Worm (Caenorhabditis elegans) whole organism, young adult: ENCODE measurements around the gene str-246.

Experiments used
- B0336.3 ChIP-seq: fragments of 200-800 bp; sonication (Bioruptor generic); IDR thresholded peaks from 2 replicates; pipeline ENCODE4 v1.3.6; 2022; ENCODE audit warnings: missing genetic modification characterization, missing compliant biosample characterization
- C06A6.2 ChIP-seq: fragments of 200-800 bp; sonication (Bioruptor generic); conservative IDR thresholded peaks from 2 replicates; pipeline ENCODE4 v1.3.6; 2022; ENCODE audit warnings: missing genetic modification characterization, missing compliant biosample characterization
- C17E4.6 ChIP-seq: fragments of 200-800 bp; sonication (Bioruptor generic); IDR thresholded peaks from 2 replicates; pipeline ENCODE4 v1.3.6; 2022; ENCODE audit warnings: missing genetic modification reagents, missing genetic modification characterization, missing compliant biosample characterization
- F10E7.11 ChIP-seq: sonication (generic microtip); optimal IDR thresholded peaks from 2 replicates; lab custom pipeline; 2017; ENCODE audit warnings: mild to moderate bottlenecking, missing genetic modification characterization, moderate library complexity, missing compliant biosample characterization
- F33H1.4 ChIP-seq: fragments of 200-800 bp; sonication (Bioruptor generic); IDR thresholded peaks from 2 replicates; pipeline ENCODE4 v1.3.6; 2022; ENCODE audit warnings: missing genetic modification reagents, missing genetic modification characterization, missing compliant biosample characterization
- F37B4.10 ChIP-seq: fragments of 200-800 bp; sonication (Bioruptor generic); IDR thresholded peaks from 2 replicates; pipeline ENCODE4 v1.3.6; 2022; ENCODE audit warnings: missing genetic modification characterization, missing compliant biosample characterization
- F49E8.2 ChIP-seq: sonication (generic microtip); optimal IDR thresholded peaks from 3 replicates; lab custom pipeline; 2017; ENCODE audit warnings: missing genetic modification characterization, mild to moderate bottlenecking, missing compliant biosample characterization, antibody characterized with exemption, moderate library complexity; ENCODE audit not compliant: insufficient read depth
- F57C9.4 ChIP-seq: sonication (generic microtip); optimal IDR thresholded peaks from 2 replicates; lab custom pipeline; 2017; ENCODE audit warnings: mild to moderate bottlenecking, missing genetic modification characterization, missing compliant biosample characterization
- Y67H2A.10 ChIP-seq: fragments of 200-800 bp; sonication (Bioruptor generic); conservative IDR thresholded peaks from 2 replicates; pipeline ENCODE4 v1.3.6; 2022; ENCODE audit warnings: missing genetic modification reagents, missing genetic modification characterization, missing compliant biosample characterization
- atf-7 ChIP-seq: sonication (generic microtip); optimal IDR thresholded peaks from 2 replicates; lab custom pipeline; 2017; ENCODE audit warnings: mild to moderate bottlenecking, missing genetic modification characterization, missing compliant biosample characterization
- athp-1 ChIP-seq: sonication (generic microtip); optimal IDR thresholded peaks from 2 replicates; lab custom pipeline; 2017; ENCODE audit warnings: mild to moderate bottlenecking, missing genetic modification characterization, missing compliant biosample characterization
- attf-3 ChIP-seq: fragments of 200-800 bp; sonication (Bioruptor generic); conservative IDR thresholded peaks from 2 replicates; pipeline ENCODE4 v1.3.6; 2022; ENCODE audit warnings: missing genetic modification reagents, missing genetic modification characterization, missing compliant biosample characterization
- bed-2 ChIP-seq: fragments of 200-800 bp; sonication (Bioruptor generic); IDR thresholded peaks from 2 replicates; pipeline ENCODE4 v1.3.6; 2022; ENCODE audit warnings: missing genetic modification reagents, missing genetic modification characterization, missing compliant biosample characterization
- ccch-3 ChIP-seq: fragments of 200-800 bp; sonication (Bioruptor generic); optimal IDR thresholded peaks from 2 replicates; lab custom pipeline; 2018; ENCODE audit warnings: mild to moderate bottlenecking, missing genetic modification characterization, missing compliant biosample characterization
- cebp-1 ChIP-seq, 2 experiments: fragments of 200-800 bp in 1 of 2; sonication (Bioruptor generic) in 1 of 2; sonication (generic microtip) in 1 of 2; IDR thresholded peaks in 1 of 2; optimal IDR thresholded peaks in 1 of 2; 2 replicates each; pipeline versions ENCODE4 v1.3.6 to Lab custom; 2017 to 2022; ENCODE audit warnings: missing compliant biosample characterization in 2 of 2, missing genetic modification characterization in 2 of 2, mild to moderate bottlenecking in 1 of 2, missing genetic modification reagents in 1 of 2, moderate library complexity in 1 of 2
- chd-7 ChIP-seq: sonication (generic microtip); optimal IDR thresholded peaks from 2 replicates; lab custom pipeline; 2016; ENCODE audit warnings: mild to moderate bottlenecking, missing genetic modification characterization, moderate library complexity, missing compliant biosample characterization
- dpff-1 ChIP-seq: sonication (generic microtip); optimal IDR thresholded peaks from 2 replicates; lab custom pipeline; 2017; ENCODE audit warnings: mild to moderate bottlenecking, missing genetic modification characterization, missing compliant biosample characterization
- dpl-1 ChIP-seq: fragments of 150-350 bp; optimal IDR thresholded peaks from 2 replicates; lab custom pipeline; 2014; ENCODE audit warnings: missing biosample characterization, missing genetic modification reagents, missing genetic modification characterization
- efl-1 ChIP-seq: fragments of 150-350 bp; optimal IDR thresholded peaks from 2 replicates; lab custom pipeline; 2014; ENCODE audit warnings: missing biosample characterization, missing genetic modification reagents, missing genetic modification characterization
- egl-18 ChIP-seq: fragments of 200-800 bp; sonication (Bioruptor generic); IDR thresholded peaks from 2 replicates; pipeline ENCODE4 v1.3.6; 2022; ENCODE audit warnings: missing genetic modification reagents, missing genetic modification characterization, missing compliant biosample characterization
- egl-44 ChIP-seq: fragments of 200-800 bp; sonication (Bioruptor generic); IDR thresholded peaks from 2 replicates; pipeline ENCODE4 v1.3.6; 2022; ENCODE audit warnings: missing genetic modification reagents, missing genetic modification characterization, missing compliant biosample characterization
- egrh-3 ChIP-seq: fragments of 200-800 bp; sonication (Bioruptor generic); IDR thresholded peaks from 2 replicates; pipeline ENCODE4 v1.3.6; 2022; ENCODE audit warnings: missing genetic modification reagents, missing genetic modification characterization, missing compliant biosample characterization
- ekl-4 ChIP-seq: fragments of 200-800 bp; sonication (Bioruptor generic); IDR thresholded peaks from 2 replicates; pipeline ENCODE4 v1.3.6; 2022; ENCODE audit warnings: missing genetic modification reagents, missing genetic modification characterization, missing compliant biosample characterization
- gei-17 ChIP-seq: fragments of 200-800 bp; sonication (Bioruptor generic); optimal IDR thresholded peaks from 2 replicates; lab custom pipeline; 2018; ENCODE audit warnings: mild to moderate bottlenecking, missing genetic modification characterization, missing compliant biosample characterization
- him-1 ChIP-seq: sonication (generic microtip); optimal IDR thresholded peaks from 2 replicates; lab custom pipeline; 2016; ENCODE audit warnings: missing genotype, missing genetic modification reagents, missing genetic modification characterization, missing compliant biosample characterization
- hmg-1.2 ChIP-seq: fragments of 200-800 bp; sonication (Bioruptor generic); IDR thresholded peaks from 2 replicates; pipeline ENCODE4 v1.3.6; 2022; ENCODE audit warnings: missing genetic modification reagents, missing genetic modification characterization, missing compliant biosample characterization
- hmg-20 ChIP-seq: fragments of 200-800 bp; sonication (Bioruptor generic); IDR thresholded peaks from 2 replicates; pipeline ENCODE4 v1.3.6; 2022; ENCODE audit warnings: missing genetic modification reagents, missing genetic modification characterization, missing compliant biosample characterization
- lin-54 ChIP-seq: fragments of 200-800 bp; sonication (Bioruptor generic); optimal IDR thresholded peaks from 2 replicates; lab custom pipeline; 2018; ENCODE audit warnings: mild to moderate bottlenecking, missing genetic modification characterization, missing compliant biosample characterization
- lsl-1 ChIP-seq: fragments of 200-800 bp; sonication (Bioruptor generic); optimal IDR thresholded peaks from 2 replicates; lab custom pipeline; 2018; ENCODE audit warnings: mild to moderate bottlenecking, missing genetic modification characterization, moderate library complexity, missing compliant biosample characterization
- madf-3 ChIP-seq: fragments of 200-800 bp; sonication (Bioruptor generic); IDR thresholded peaks from 2 replicates; pipeline ENCODE4 v1.3.6; 2022; ENCODE audit warnings: missing genetic modification reagents, missing genetic modification characterization, missing compliant biosample characterization
- madf-8 ChIP-seq: fragments of 200-800 bp; sonication (Bioruptor generic); conservative IDR thresholded peaks from 2 replicates; pipeline ENCODE4 v1.3.6; 2022; ENCODE audit warnings: missing genetic modification reagents, missing genetic modification characterization, missing compliant biosample characterization
- mcd-1 ChIP-seq: fragments of 200-800 bp; sonication (Bioruptor generic); IDR thresholded peaks from 2 replicates; pipeline ENCODE4 v1.3.6; 2022; ENCODE audit warnings: missing genetic modification reagents, missing genetic modification characterization, missing compliant biosample characterization
- nfya-2 ChIP-seq: fragments of 200-800 bp; sonication (Bioruptor generic); IDR thresholded peaks from 2 replicates; pipeline ENCODE4 v1.3.6; 2022; ENCODE audit warnings: missing genetic modification reagents, missing genetic modification characterization, missing compliant biosample characterization
- pbrm-1 ChIP-seq: fragments of 200-800 bp; sonication (Bioruptor generic); IDR thresholded peaks from 2 replicates; pipeline ENCODE4 v1.3.6; 2022; ENCODE audit warnings: missing genetic modification reagents, missing genetic modification characterization, missing compliant biosample characterization
- pha-4 ChIP-seq: fragments of 150-350 bp; sonication (generic microtip); optimal IDR thresholded peaks from 2 replicates; lab custom pipeline; 2014; ENCODE audit warnings: missing biosample characterization, missing genetic modification reagents, missing genetic modification characterization
- rpc-1 ChIP-seq, 2 experiments: fragments of 150-350 bp in 1 of 2; sonication (generic microtip) in 1 of 2; optimal IDR thresholded peaks; 2 replicates each; lab custom pipeline; 2014 to 2018; ENCODE audit warnings: missing biosample characterization in 1 of 2, missing genetic modification characterization in 1 of 2, missing genetic modification reagents in 1 of 2, missing genotype in 1 of 2
- snpc-4 ChIP-seq, 5 experiments: fragments of 150-350 bp in 1 of 5; sonication (generic microtip) in 4 of 5; optimal IDR thresholded peaks; 2 replicates each; lab custom pipeline; 2014 to 2018; ENCODE audit warnings: missing genetic modification characterization in 5 of 5, missing biosample characterization in 3 of 5, antibody characterized with exemption in 2 of 5, mild to moderate bottlenecking in 2 of 5, missing compliant biosample characterization in 2 of 5, missing genotype in 2 of 5, moderate library complexity in 2 of 5, missing genetic modification reagents in 1 of 5
- somi-1 ChIP-seq: fragments of 200-800 bp; sonication (Bioruptor generic); optimal IDR thresholded peaks from 2 replicates; lab custom pipeline; 2018; ENCODE audit warnings: mild to moderate bottlenecking, missing genetic modification characterization, missing compliant biosample characterization
- tbp1 ChIP-seq: fragments of 200-800 bp; sonication (Bioruptor generic); optimal IDR thresholded peaks from 2 replicates; lab custom pipeline; 2018; ENCODE audit warnings: mild to moderate bottlenecking, missing genetic modification characterization, missing compliant biosample characterization
- tlf-1 ChIP-seq: fragments of 200-800 bp; sonication (Bioruptor generic); optimal IDR thresholded peaks from 2 replicates; lab custom pipeline; 2018; ENCODE audit warnings: mild to moderate bottlenecking, missing genetic modification characterization, missing compliant biosample characterization
- xnd-1 ChIP-seq: sonication (generic microtip); optimal IDR thresholded peaks from 2 replicates; lab custom pipeline; 2016; ENCODE audit warnings: missing genotype, missing genetic modification reagents, missing genetic modification characterization, missing compliant biosample characterization
- zim-3 ChIP-seq: sonication (generic microtip); optimal IDR thresholded peaks from 2 replicates; lab custom pipeline; 2017; ENCODE audit warnings: mild to moderate bottlenecking, missing genetic modification characterization, moderate library complexity, missing compliant biosample characterization
- ztf-25 ChIP-seq: fragments of 200-800 bp; sonication (Bioruptor generic); IDR thresholded peaks from 2 replicates; pipeline ENCODE4 v1.3.6; 2022; ENCODE audit warnings: missing genetic modification reagents, missing genetic modification characterization, missing compliant biosample characterization
- ztf-3 ChIP-seq: fragments of 200-800 bp; sonication (Bioruptor generic); optimal IDR thresholded peaks from 2 replicates; lab custom pipeline; 2018; ENCODE audit warnings: mild to moderate bottlenecking, missing genetic modification characterization, missing compliant biosample characterization

str-246 gene

ce11 chrIII:11063259-11063658, 14.2 kb upstream of the str-246 start, which contains the start of gene rsa-2 (continued):
- TF ChIP-seq chd-7 (tag; lab: Kevin White, UChicago) (no peak), tbp1 (GFP tag; lab: Kevin White, UChicago) (peak; percentile 48), egrh-3 (GFP tag; lab: Robert Waterston, UW) (no peak), bed-2 (GFP tag; lab: Robert Waterston, UW) (no peak), F10E7.11 (tag; lab: Kevin White, UChicago) (no peak), cebp-1 (GFP tag; IDR thresholded peaks at IDR 0.05; lab: Robert Waterston, UW) (no peak), cebp-1 (tag; optimal IDR thresholded peaks at IDR 0.05; lab: Kevin White, UChicago) (peak; percentile 29), madf-8 (peak; percentile 83), ekl-4 (GFP tag; lab: Robert Waterston, UW) (peak; percentile 66), pbrm-1 (GFP tag; lab: Robert Waterston, UW) (peak; percentile 51; the same call in 1 of the 2 replicates), F37B4.10 (GFP tag; lab: Robert Waterston, UW) (no peak), snpc-4 (GFP tag; optimal IDR thresholded peaks at IDR 0.05; lab: Kevin White, UChicago) (peak; percentile 7), snpc-4 (tag; optimal IDR thresholded peaks at IDR 0.05; lab: Kevin White, UChicago) (peak in 3 of 4 experiments; percentile 18 to 53 (median 44)), athp-1 (tag; lab: Kevin White, UChicago) (no peak), xnd-1 (peak; percentile 73), tlf-1 (peak; percentile 24), madf-3 (GFP tag; lab: Robert Waterston, UW) (peak; percentile 80; the same call in 1 of the 2 replicates), lsl-1 (GFP tag; lab: Kevin White, UChicago) (peak; percentile 63), gei-17 (no peak), ztf-25 (GFP tag; lab: Robert Waterston, UW) (no peak)

DNA sequence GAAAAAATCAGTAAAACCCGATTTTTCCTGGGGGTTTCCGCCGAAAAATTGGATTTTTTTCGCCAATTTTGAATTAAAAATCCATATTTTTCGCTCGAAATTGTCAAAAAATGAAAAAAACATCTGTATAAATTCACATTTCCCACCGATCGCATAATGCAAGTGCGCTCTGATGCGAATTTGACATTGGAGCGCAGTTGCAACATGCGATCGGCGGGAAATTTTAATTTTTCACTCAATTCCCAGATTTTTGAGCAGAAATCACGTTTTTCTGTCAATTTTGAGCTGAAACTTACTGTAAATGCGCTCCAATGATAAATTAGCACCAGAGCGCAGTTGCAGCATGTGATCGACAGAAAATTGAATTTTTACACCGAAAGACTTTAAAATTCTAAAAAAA, 12.9 kb upstream of the str-246 start:
- TF ChIP-seq attf-3 (GFP tag; lab: Robert Waterston, UW), result no peak
- TF ChIP-seq rpc-1 (optimal IDR thresholded peaks at IDR 0.05; lab: Kevin White, UChicago), result no peak
- no peak for TF ChIP-seq rpc-1 (tag; optimal IDR thresholded peaks at IDR 0.05; lab: Kevin White, UChicago)
- peak; percentile 0 for TF ChIP-seq lsl-1 (GFP tag; lab: Kevin White, UChicago)
- no peak for TF ChIP-seq egl-44
- peak; percentile 2 for TF ChIP-seq F49E8.2
- peak; percentile 73 for TF ChIP-seq mcd-1 (GFP tag; lab: Robert Waterston, UW)
- TF ChIP-seq Y67H2A.10 (GFP tag; lab: Robert Waterston, UW), result no peak
- TF ChIP-seq xnd-1, result peak; percentile 21
- TF ChIP-seq lin-54 (GFP tag; lab: Kevin White, UChicago), result peak; percentile 27

- TF ChIP-seq C17E4.6 (GFP tag; lab: Robert Waterston, UW), result peak; percentile 76
- TF ChIP-seq efl-1, result peak; percentile 30
- TF ChIP-seq F57C9.4, result no peak
- TF ChIP-seq hmg-1.2 (GFP tag; lab: Robert Waterston, UW), result peak; percentile 91
- peak; percentile 82 for TF ChIP-seq zim-3 (tag; lab: Kevin White, UChicago)
- peak; percentile 70 for TF ChIP-seq atf-7
- peak; percentile 58 for TF ChIP-seq lsl-1 (GFP tag; lab: Kevin White, UChicago)
- peak; percentile 43 for TF ChIP-seq dpl-1
- TF ChIP-seq egl-18, result peak; percentile 77; the same call in 1 of the 2 replicates
- no peak for TF ChIP-seq dpff-1 (tag; lab: Kevin White, UChicago)
- no peak for TF ChIP-seq nfya-2 (GFP tag; lab: Robert Waterston, UW)
- peak; percentile 61 for TF ChIP-seq him-1 (tag; lab: Kevin White, UChicago)
- TF ChIP-seq somi-1 (GFP tag; lab: Kevin White, UChicago), result peak; percentile 40
- TF ChIP-seq hmg-20 (GFP tag; lab: Robert Waterston, UW), result peak; percentile 76; the same call in 1 of the 2 replicates
- TF ChIP-seq athp-1 (tag; lab: Kevin White, UChicago), result peak; percentile 54
- TF ChIP-seq pha-4 (tag; lab: Kevin White, UChicago), result no peak
- TF ChIP-seq C06A6.2 (GFP tag; lab: Robert Waterston, UW), result peak; percentile 90
- peak; percentile 76 for TF ChIP-seq B0336.3 (GFP tag; lab: Robert Waterston, UW)
- peak; percentile 61 for TF ChIP-seq F33H1.4 (GFP tag; lab: Robert Waterston, UW)
- peak; percentile 64 for TF ChIP-seq ztf-3 (GFP tag; lab: Kevin White, UChicago)
- TF ChIP-seq ccch-3, result no peak
- TF ChIP-seq tlf-1, result peak; percentile 1
Observed at ce11 chrIII:11066691-11067090, 10.8 kb upstream of the str-246 start.
